Worm (Caenorhabditis elegans) whole organism, L4 larva: ENCODE data around the gene T05A12.3.
"Not testable (repeated sequence)": the region's sequence is repeated elsewhere in the genome, so short reads cannot be mapped to it uniquely, and the experiment has no call there.

Source experiments
- F37D6.2 ChIP-seq: sonication (generic microtip); optimal IDR thresholded peaks from 2 replicates; lab custom pipeline; 2016; ENCODE audit warnings: mild to moderate bottlenecking, missing genetic modification characterization, missing compliant biosample characterization
- dpl-1 ChIP-seq: fragments of 150-350 bp; optimal IDR thresholded peaks from 2 replicates; lab custom pipeline; 2014; ENCODE audit warnings: missing biosample characterization, missing genetic modification reagents, missing genetic modification characterization
- lin-15B ChIP-seq: fragments of 150-350 bp; sonication (generic microtip); optimal IDR thresholded peaks from 3 replicates; lab custom pipeline; 2014; ENCODE audit warnings: missing biosample characterization, missing genetic modification characterization
- lsy-2 ChIP-seq, 2 experiments: fragments of 150-350 bp in 1 of 2; sonication (generic microtip) in 1 of 2; optimal IDR thresholded peaks; 2 replicates each; lab custom pipeline; 2014 to 2017; ENCODE audit warnings: missing biosample characterization in 2 of 2, missing genetic modification characterization in 2 of 2
- nhr-111 ChIP-seq: fragments of 200-800 bp; sonication (Bioruptor generic); optimal IDR thresholded peaks from 2 replicates; lab custom pipeline; 2018; ENCODE audit warnings: mild to moderate bottlenecking, missing genetic modification characterization, missing compliant biosample characterization

DNA sequence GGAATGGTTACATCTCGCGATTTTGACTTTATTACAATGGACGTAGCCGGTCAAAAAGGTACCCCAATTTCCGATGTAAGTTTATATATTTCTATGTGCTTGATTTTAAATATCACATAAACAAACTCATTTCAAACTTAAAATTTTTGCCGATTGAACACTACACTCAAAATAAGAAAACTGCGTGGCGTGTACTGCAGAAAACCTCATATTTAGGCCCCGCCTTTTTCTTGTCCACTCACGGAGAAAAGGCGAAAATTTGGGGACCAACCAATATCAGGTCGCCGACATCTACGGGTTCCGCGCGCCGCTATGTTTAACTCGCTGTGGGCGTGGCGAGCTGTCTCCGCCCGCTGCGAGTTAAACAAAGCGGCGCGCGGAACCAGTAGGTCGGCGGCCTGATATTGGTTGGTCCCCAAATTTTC is 26.7 kb upstream of the T05A12.3 start:
- TF ChIP-seq lin-15B; lsy-2 (tag; optimal IDR thresholded peaks at IDR 0.05; lab: Kevin White, UChicago); nhr-111 (GFP tag; lab: Kevin White, UChicago); F37D6.2 (tag; lab: Kevin White, UChicago); dpl-1: not testable (repeated sequence)
